Fruit fly (Drosophila melanogaster) whole organism, prepupa: ENCODE data around the gene RhoGAP68F.

ENCODE experiments used
- Blimp-1 ChIP-seq: fragments of 200-800 bp; sonication (Bioruptor generic); optimal IDR thresholded peaks from 3 replicates; lab custom pipeline; 2017; ENCODE audit warnings: missing biosample characterization, missing genetic modification characterization, mild to moderate bottlenecking, moderate library complexity, missing genetic modification reagents
- CG11294 ChIP-seq: fragments of 200-800 bp; sonication (Bioruptor generic); IDR thresholded peaks from 2 replicates; pipeline ENCODE4 v1.3.6; 2022; ENCODE audit warnings: missing biosample characterization, missing genetic modification characterization
- CG11762 ChIP-seq: fragments of 200-800 bp; sonication (Bioruptor generic); optimal IDR thresholded peaks from 3 replicates; lab custom pipeline; 2016; ENCODE audit warnings: missing biosample characterization, missing genetic modification characterization; ENCODE audit not compliant: insufficient read depth
- CG11902 ChIP-seq: fragments of 200-800 bp; sonication (Bioruptor generic); optimal IDR thresholded peaks from 3 replicates; lab custom pipeline; 2016; ENCODE audit warnings: missing biosample characterization, missing genetic modification characterization
- CG16779 ChIP-seq: fragments of 200-800 bp; sonication (Bioruptor generic); optimal IDR thresholded peaks from 3 replicates; lab custom pipeline; 2017; ENCODE audit warnings: missing biosample characterization, mild to moderate bottlenecking, missing genetic modification characterization
- CG3032 ChIP-seq: fragments of 200-800 bp; optimal IDR thresholded peaks from 2 replicates; lab custom pipeline; 2019; ENCODE audit warnings: missing biosample characterization, mild to moderate bottlenecking, missing genetic modification characterization, moderate library complexity
- CG31627 ChIP-seq: fragments of 200-800 bp; sonication (Bioruptor generic); optimal IDR thresholded peaks from 3 replicates; lab custom pipeline; 2016; ENCODE audit warnings: missing biosample characterization, missing genetic modification characterization
- CG32006 ChIP-seq: fragments of 200-800 bp; sonication (Bioruptor generic); optimal IDR thresholded peaks from 3 replicates; lab custom pipeline; 2017; ENCODE audit warnings: missing biosample characterization, mild to moderate bottlenecking, missing genetic modification characterization
- CG34406 ChIP-seq: fragments of 200-800 bp; sonication (Bioruptor generic); optimal IDR thresholded peaks from 3 replicates; lab custom pipeline; 2016; ENCODE audit warnings: missing biosample characterization, missing genetic modification characterization
- CG4318 ChIP-seq: fragments of 200-800 bp; sonication (Bioruptor generic); optimal IDR thresholded peaks from 3 replicates; lab custom pipeline; 2017; ENCODE audit warnings: missing biosample characterization, mild to moderate bottlenecking, missing genetic modification characterization
- CG6163 ChIP-seq: fragments of 200-800 bp; sonication (Bioruptor generic); IDR thresholded peaks from 3 replicates; pipeline ENCODE4 v1.3.6; 2022; ENCODE audit warnings: missing biosample characterization, missing genetic modification characterization
- CG6276 ChIP-seq: fragments of 200-800 bp; sonication (Bioruptor generic); optimal IDR thresholded peaks from 2 replicates; lab custom pipeline; 2017; ENCODE audit warnings: missing biosample characterization, mild to moderate bottlenecking, missing genetic modification characterization
- CG6792 ChIP-seq: fragments of 200-800 bp; sonication (Bioruptor generic); optimal IDR thresholded peaks from 3 replicates; lab custom pipeline; 2016; ENCODE audit warnings: missing biosample characterization, missing genetic modification characterization
- CG6808 ChIP-seq: fragments of 200-800 bp; sonication (Bioruptor generic); optimal IDR thresholded peaks from 3 replicates; lab custom pipeline; 2017; ENCODE audit warnings: missing biosample characterization, missing genetic modification characterization, mild to moderate bottlenecking, moderate library complexity, missing genetic modification reagents
- CG7368 ChIP-seq: fragments of 200-800 bp; sonication (Bioruptor generic); optimal IDR thresholded peaks from 3 replicates; lab custom pipeline; 2016; ENCODE audit warnings: missing biosample characterization, missing genetic modification characterization
- CG8119 ChIP-seq: fragments of 200-800 bp; sonication (Bioruptor generic); IDR thresholded peaks from 3 replicates; pipeline ENCODE4 v1.3.6; 2022; ENCODE audit warnings: missing biosample characterization, missing genetic modification characterization
- CG8319 ChIP-seq: fragments of 200-800 bp; sonication (Bioruptor generic); optimal IDR thresholded peaks from 3 replicates; lab custom pipeline; 2016; ENCODE audit warnings: missing biosample characterization, missing genetic modification characterization
- CG8632 ChIP-seq: fragments of 200-800 bp; sonication (Bioruptor generic); optimal IDR thresholded peaks from 3 replicates; lab custom pipeline; 2016; ENCODE audit warnings: missing biosample characterization, missing genetic modification characterization
- CG9139 ChIP-seq: fragments of 200-800 bp; sonication (Bioruptor generic); optimal IDR thresholded peaks from 3 replicates; lab custom pipeline; 2017; ENCODE audit warnings: missing biosample characterization, mild to moderate bottlenecking, missing genetic modification characterization
- Eip78C ChIP-seq: fragments of 200-800 bp; sonication (Bioruptor generic); peaks from one replicate; lab custom pipeline; 2016; ENCODE audit warnings: missing biosample characterization, missing genetic modification characterization
- Eip93F ChIP-seq: fragments of 200-800 bp; sonication (Bioruptor generic); optimal IDR thresholded peaks from 2 replicates; lab custom pipeline; 2016; ENCODE audit warnings: missing biosample characterization, mild to moderate bottlenecking, missing genetic modification characterization
- Ets21C ChIP-seq: fragments of 200-800 bp; sonication (Bioruptor generic); optimal IDR thresholded peaks from 3 replicates; lab custom pipeline; 2016; ENCODE audit warnings: missing biosample characterization, missing genetic modification characterization
- Ets96B ChIP-seq: fragments of 200-800 bp; optimal IDR thresholded peaks from 2 replicates; lab custom pipeline; 2019; ENCODE audit warnings: missing biosample characterization, mild to moderate bottlenecking, missing genetic modification characterization, moderate library complexity
- Gug ChIP-seq: fragments of 200-800 bp; sonication (Bioruptor generic); IDR thresholded peaks from 2 replicates; pipeline ENCODE4 v1.3.6; 2022; ENCODE audit warnings: missing biosample characterization, missing genetic modification characterization
- Hr38 ChIP-seq: sonication (Bioruptor generic); optimal IDR thresholded peaks from 2 replicates; lab custom pipeline; 2016; ENCODE audit warnings: missing biosample characterization, missing genetic modification characterization
- Hr39 ChIP-seq: fragments of 200-800 bp; sonication (Bioruptor generic); optimal IDR thresholded peaks from 2 replicates; lab custom pipeline; 2016; ENCODE audit warnings: missing biosample characterization, missing genetic modification characterization
- Hr4 ChIP-seq: fragments of 200-800 bp; sonication (Bioruptor generic); optimal IDR thresholded peaks from 3 replicates; lab custom pipeline; 2016; ENCODE audit warnings: missing biosample characterization, missing genetic modification characterization
- Lpt ChIP-seq: fragments of 200-800 bp; sonication (Bioruptor generic); optimal IDR thresholded peaks from 3 replicates; lab custom pipeline; 2016; ENCODE audit warnings: missing biosample characterization, missing genetic modification characterization
- Met ChIP-seq: fragments of 200-800 bp; sonication (Bioruptor generic); optimal IDR thresholded peaks from 3 replicates; lab custom pipeline; 2016; ENCODE audit warnings: missing biosample characterization, missing genetic modification characterization
- OdsH ChIP-seq: fragments of 200-800 bp; sonication (Bioruptor generic); optimal IDR thresholded peaks from 3 replicates; lab custom pipeline; 2016; ENCODE audit warnings: missing biosample characterization, missing genetic modification characterization
- Smox ChIP-seq: fragments of 200-800 bp; sonication (Bioruptor generic); optimal IDR thresholded peaks from 3 replicates; lab custom pipeline; 2016; ENCODE audit warnings: missing biosample characterization, missing genetic modification characterization
- Sox102F ChIP-seq: fragments of 200-800 bp; sonication (Bioruptor generic); optimal IDR thresholded peaks from 2 replicates; lab custom pipeline; 2016; ENCODE audit warnings: missing biosample characterization, mild to moderate bottlenecking, missing genetic modification characterization
- Sox14 ChIP-seq: fragments of 200-800 bp; sonication (Bioruptor generic); optimal IDR thresholded peaks from 3 replicates; lab custom pipeline; 2016; ENCODE audit warnings: missing biosample characterization, missing genetic modification characterization
- Sox15 ChIP-seq: fragments of 200-800 bp; sonication (Bioruptor generic); optimal IDR thresholded peaks from 3 replicates; lab custom pipeline; 2016; ENCODE audit warnings: missing biosample characterization, missing genetic modification characterization
- achi ChIP-seq: fragments of 200-800 bp; sonication (Bioruptor generic); optimal IDR thresholded peaks from 3 replicates; lab custom pipeline; 2016; ENCODE audit warnings: missing biosample characterization, missing genetic modification characterization
- cyc ChIP-seq: fragments of 200-800 bp; sonication (Bioruptor generic); optimal IDR thresholded peaks from 3 replicates; lab custom pipeline; 2016; ENCODE audit warnings: missing biosample characterization, missing genetic modification characterization
- dac ChIP-seq: fragments of 200-800 bp; sonication (Bioruptor generic); optimal IDR thresholded peaks from 2 replicates; lab custom pipeline; 2017; ENCODE audit warnings: missing biosample characterization, mild to moderate bottlenecking, missing genetic modification characterization
- dsx ChIP-seq: fragments of 200-800 bp; optimal IDR thresholded peaks from 3 replicates; lab custom pipeline; 2019; ENCODE audit warnings: missing biosample characterization, mild to moderate bottlenecking, missing genetic modification characterization, moderate library complexity; ENCODE audit not compliant: poor library complexity, severe bottlenecking
- fd59A ChIP-seq: fragments of 200-800 bp; sonication (Bioruptor generic); optimal IDR thresholded peaks from 2 replicates; lab custom pipeline; 2017; ENCODE audit warnings: missing biosample characterization, mild to moderate bottlenecking, missing genetic modification characterization, missing genetic modification reagents
- lz ChIP-seq: fragments of 200-800 bp; sonication (Bioruptor generic); optimal IDR thresholded peaks from 3 replicates; lab custom pipeline; 2016; ENCODE audit warnings: missing biosample characterization, missing genetic modification characterization
- net ChIP-seq: fragments of 200-800 bp; sonication (Bioruptor generic); optimal IDR thresholded peaks from 3 replicates; lab custom pipeline; 2016; ENCODE audit warnings: missing biosample characterization, missing genetic modification characterization
- salr ChIP-seq, 2 experiments: fragments of 200-800 bp; sonication (Bioruptor generic); optimal IDR thresholded peaks; 3 replicates each; lab custom pipeline; 2016 to 2018; ENCODE audit warnings: missing biosample characterization in 2 of 2, missing genetic modification characterization in 2 of 2, mild to moderate bottlenecking in 1 of 2
- spab ChIP-seq: fragments of 200-800 bp; sonication (Bioruptor generic); optimal IDR thresholded peaks from 2 replicates; lab custom pipeline; 2017; ENCODE audit warnings: missing biosample characterization, mild to moderate bottlenecking, missing genetic modification characterization, missing genetic modification reagents
- ss ChIP-seq, 2 experiments: fragments of 200-800 bp; sonication (Bioruptor generic); optimal IDR thresholded peaks; 2 replicates in 1 of 2; 3 replicates in 1 of 2; lab custom pipeline; 2017 to 2018; ENCODE audit warnings: mild to moderate bottlenecking in 2 of 2, missing biosample characterization in 2 of 2, missing genetic modification characterization in 2 of 2, moderate library complexity in 1 of 2
- svp ChIP-seq: fragments of 200-800 bp; sonication (Bioruptor generic); peaks from one replicate; lab custom pipeline; 2016; ENCODE audit warnings: missing biosample characterization, missing genetic modification characterization
- vri ChIP-seq: fragments of 200-800 bp; sonication (Bioruptor generic); optimal IDR thresholded peaks from 3 replicates; lab custom pipeline; 2016; ENCODE audit warnings: missing biosample characterization, mild to moderate bottlenecking, missing genetic modification characterization

RhoGAP68F gene

DNA sequence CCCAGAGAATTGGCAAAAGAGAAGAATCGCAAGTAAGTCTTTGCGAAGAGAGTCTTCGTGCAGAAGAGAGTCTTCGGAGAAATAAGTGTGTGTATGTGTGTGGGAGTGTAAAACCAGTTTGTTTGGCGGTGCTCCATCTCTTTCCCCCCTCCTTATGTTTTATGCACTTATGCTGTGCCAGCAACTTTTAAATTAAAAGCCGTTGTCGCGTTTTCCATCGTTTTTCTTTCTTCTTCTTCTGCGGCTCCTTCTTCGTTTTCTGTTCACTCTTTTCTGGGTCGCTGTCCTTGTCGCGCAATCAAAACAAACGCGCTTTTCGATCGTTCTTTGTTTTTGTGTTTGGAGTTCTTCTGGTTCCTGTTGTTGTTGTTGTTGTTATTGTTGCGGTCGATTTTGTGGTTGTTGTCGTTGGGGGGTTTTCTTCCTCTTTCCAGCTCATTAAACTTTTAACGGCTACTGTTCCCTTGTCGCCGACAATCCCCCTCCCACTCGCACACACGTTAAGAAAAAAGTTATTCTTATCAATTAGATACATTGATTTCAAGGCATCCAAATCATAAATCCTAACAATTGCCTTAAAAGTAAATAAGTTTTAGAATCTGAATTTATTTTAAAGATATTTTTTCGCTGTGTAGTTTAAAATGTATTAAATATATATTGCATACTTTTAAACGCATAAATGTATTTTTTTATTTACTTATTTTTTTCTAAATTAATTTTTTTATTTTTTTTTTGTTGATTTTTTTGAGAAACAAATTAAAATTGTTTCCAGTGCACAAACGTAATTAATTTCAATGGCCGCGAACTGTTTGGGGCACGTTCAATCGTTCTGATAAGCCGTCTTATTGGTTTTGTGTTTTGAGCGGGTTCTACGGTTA, 27.3 kb upstream of the RhoGAP68F start (continued):
- TF ChIP-seq Met (GFP tag; lab: Kevin White, UChicago) (peak; percentile 87), Eip78C (GFP tag; lab: Kevin White, UChicago) (peak; percentile 95), CG6808 (GFP tag; lab: Kevin White, UChicago) (peak; percentile 62), CG16779 (tag; lab: Kevin White, UChicago) (peak; percentile 13), CG11902 (GFP tag; lab: Kevin White, UChicago) (peak; percentile 47), Sox14 (peak; percentile 77), CG31627 (GFP tag; lab: Kevin White, UChicago) (peak; percentile 81), Lpt (GFP tag; lab: Kevin White, UChicago) (peak; percentile 45), CG11762 (peak; percentile 59), Ets21C (GFP tag; lab: Kevin White, UChicago) (peak; percentile 31), Hr39 (GFP tag; lab: Kevin White, UChicago) (peak; percentile 75), ss (GFP tag; optimal IDR thresholded peaks at IDR 0.05; lab: Kevin White, UChicago) (peak; percentile 69 to 70), cyc (GFP tag; lab: Kevin White, UChicago) (peak; percentile 77), Eip93F (peak; percentile 17), Blimp-1 (GFP tag; lab: Kevin White, UChicago) (peak; percentile 73), CG11294 (peak; percentile 39; the same call in 1 of the 2 replicates), Ets96B (tag; lab: Kevin White, UChicago) (peak; percentile 82), dsx (peak; percentile 83), CG7368 (GFP tag; lab: Kevin White, UChicago) (peak; percentile 58), CG8319 (GFP tag; lab: Kevin White, UChicago) (peak; percentile 60), Gug (GFP tag; lab: Robert Waterston, UW) (peak; percentile 63; the same call in 1 of the 2 replicates), CG34406 (GFP tag; lab: Kevin White, UChicago) (peak; percentile 84), net (GFP tag; lab: Kevin White, UChicago) (peak; percentile 79), lz (GFP tag; lab: Kevin White, UChicago) (peak; percentile 74), Sox102F (peak; percentile 72), Smox (GFP tag; lab: Kevin White, UChicago) (peak; percentile 78), OdsH (GFP tag; lab: Kevin White, UChicago) (peak; percentile 83), fd59A (peak; percentile 26), CG32006 (peak; percentile 80), Sox15 (GFP tag; lab: Kevin White, UChicago) (peak; percentile 65)

dm6 chr3L:12112967-12113366, 25.7 kb upstream of the RhoGAP68F start:
- TF ChIP-seq salr (GFP tag; optimal IDR thresholded peaks at IDR 0.05; lab: Kevin White, UChicago) (peak in 1 of 2 experiments; percentile 45), Met (GFP tag; lab: Kevin White, UChicago) (no peak), Hr38 (GFP tag; lab: Kevin White, UChicago) (no peak), CG9139 (GFP tag; lab: Kevin White, UChicago) (no peak), Hr4 (GFP tag; lab: Kevin White, UChicago) (no peak), CG6276 (GFP tag; lab: Kevin White, UChicago) (peak; percentile 16), dac (GFP tag; lab: Kevin White, UChicago) (no peak), CG32006 (peak; percentile 42), CG8632 (GFP tag; lab: Kevin White, UChicago) (peak; percentile 8), Sox102F (no peak), CG8119 (GFP tag; lab: Robert Waterston, UW) (peak; percentile 44; the same call in 1 of the 3 replicates), svp (GFP tag; lab: Kevin White, UChicago) (peak; percentile 73), Sox15 (GFP tag; lab: Kevin White, UChicago) (no peak), CG6808 (GFP tag; lab: Kevin White, UChicago) (no peak), dsx (peak; percentile 50), CG11294 (no peak), spab (peak; percentile 22), CG6163 (GFP tag; lab: Robert Waterston, UW) (0 out of 3 replicates have a peak, but pooled peaks have one; percentile 26), CG16779 (tag; lab: Kevin White, UChicago) (no peak), achi (GFP tag; lab: Kevin White, UChicago) (peak; percentile 33), Eip78C (GFP tag; lab: Kevin White, UChicago) (peak; percentile 75), Eip93F (no peak), Lpt (GFP tag; lab: Kevin White, UChicago) (no peak), CG34406 (GFP tag; lab: Kevin White, UChicago) (peak; percentile 5), cyc (GFP tag; lab: Kevin White, UChicago) (no peak), CG3032 (peak; percentile 20), vri (no peak), CG6792 (GFP tag; lab: Kevin White, UChicago) (no peak), Blimp-1 (GFP tag; lab: Kevin White, UChicago) (no peak), CG4318 (no peak), CG7368 (GFP tag; lab: Kevin White, UChicago) (no peak), CG31627 (GFP tag; lab: Kevin White, UChicago) (no peak)
